Fruit fly (Drosophila melanogaster): ENCODE data around the gene CG9328.

The CG9328 gene

dm6 chr2L:20802204-20802603 lies 4.7 kb downstream of the CG9328 start:
- TF ChIP-seq noc (tag; optimal IDR thresholded peaks at IDR 0.05): no peak

- TF ChIP-seq noc (tag; optimal IDR thresholded peaks at IDR 0.05): no peak
These were observed 5.3 kb downstream of the CG9328 start for dm6 chr2L:20802839-20803238.

- no peak for TF ChIP-seq noc (tag; optimal IDR thresholded peaks at IDR 0.05)
These were observed 6.2 kb downstream of the CG9328 start for dm6 chr2L:20803733-20804164.

dm6 chr2L:20805624-20806339 lies 8.3 kb downstream of the CG9328 start:
- peak; percentile 97 for TF ChIP-seq noc (tag; optimal IDR thresholded peaks at IDR 0.05)

dm6 chr2L:20806619-20807018 lies 9.1 kb downstream of the CG9328 start:
- no peak for TF ChIP-seq noc (tag; optimal IDR thresholded peaks at IDR 0.05)

dm6 chr2L:20807617-20808509 lies 10.3 kb downstream of the CG9328 start:
- TF ChIP-seq noc (tag; optimal IDR thresholded peaks at IDR 0.05): peak; percentile 68

- TF ChIP-seq noc (tag; optimal IDR thresholded peaks at IDR 0.05): no peak
These were observed 11.1 kb downstream of the CG9328 start for dm6 chr2L:20808510-20809195.

- no peak for TF ChIP-seq noc (tag; optimal IDR thresholded peaks at IDR 0.05)
These were observed 11.7 kb downstream of the CG9328 start for dm6 chr2L:20809229-20809628.

- TF ChIP-seq noc (tag; optimal IDR thresholded peaks at IDR 0.05): no peak
These were observed 13.6 kb downstream of the CG9328 start for dm6 chr2L:20811039-20811652.

- TF ChIP-seq noc (tag; optimal IDR thresholded peaks at IDR 0.05): no peak
These were observed 15.0 kb downstream of the CG9328 start for dm6 chr2L:20812283-20813189.

dm6 chr2L:20816140-20816539 lies 18.6 kb downstream of the CG9328 start, which contains the start of gene CG33322:
Gene CG33322 (minus strand): TSS chr2L:20816240.
- no peak for TF ChIP-seq noc (tag; optimal IDR thresholded peaks at IDR 0.05)

- no peak for TF ChIP-seq noc (tag; optimal IDR thresholded peaks at IDR 0.05)
These were observed 19.7 kb downstream of the CG9328 start, which contains the start of gene CheB38b for dm6 chr2L:20817170-20817569. Gene CheB38b (minus strand): TSS chr2L:20817270.

- TF ChIP-seq noc (tag; optimal IDR thresholded peaks at IDR 0.05): no peak
These were observed 20.9 kb downstream of the CG9328 start, which contains the start of gene CheB38a for dm6 chr2L:20818432-20818831. Gene CheB38a (minus strand): TSS chr2L:20818532.

- TF ChIP-seq noc (tag; optimal IDR thresholded peaks at IDR 0.05): no peak
These were observed 23.3 kb downstream of the CG9328 start, which contains the start of gene CheB38c for dm6 chr2L:20820767-20821166. Gene CheB38c (minus strand): TSS chr2L:20820867.

Data from whole organism, larva.